Fruit fly (Drosophila melanogaster) whole organism, embryonic: ENCODE data around the gene PGRP-LF.
A peak's percentile ranks its signal among the peaks of the same experiment; 100 is the strongest.

Source experiments
- Atf6 ChIP-seq: fragments of 200-800 bp; sonication (Bioruptor generic); IDR thresholded peaks from 2 replicates; pipeline ENCODE4 v1.3.6; 2022; ENCODE audit warnings: missing biosample characterization, missing genetic modification characterization
- Blimp-1 ChIP-seq: fragments of 200-800 bp; sonication (Bioruptor generic); optimal IDR thresholded peaks from 3 replicates; lab custom pipeline; 2018; ENCODE audit warnings: missing biosample characterization, missing genetic modification characterization, mild to moderate bottlenecking, moderate library complexity, missing genetic modification reagents
- CG1024 ChIP-seq: fragments of 200-800 bp; sonication (Bioruptor generic); IDR thresholded peaks from 2 replicates; pipeline ENCODE4 v1.3.6; 2022; ENCODE audit warnings: missing biosample characterization, missing genetic modification characterization
- CG10321 ChIP-seq: fragments of 200-800 bp; sonication (Bioruptor generic); IDR thresholded peaks from 2 replicates; pipeline ENCODE4 v1.3.6; 2022; ENCODE audit warnings: missing biosample characterization, missing genetic modification characterization
- CG10543 ChIP-seq: fragments of 200-800 bp; sonication (Bioruptor generic); optimal IDR thresholded peaks from 3 replicates; lab custom pipeline; 2017; ENCODE audit warnings: missing biosample characterization, mild to moderate bottlenecking, missing genetic modification characterization, moderate library complexity
- CG11696 ChIP-seq: fragments of 200-800 bp; sonication (Bioruptor generic); IDR thresholded peaks from 2 replicates; pipeline ENCODE4 v1.3.6; 2022; ENCODE audit warnings: missing biosample characterization, missing genetic modification characterization
- CG12769 ChIP-seq: fragments of 200-800 bp; sonication (Bioruptor generic); optimal IDR thresholded peaks from 2 replicates; lab custom pipeline; 2019; ENCODE audit warnings: missing biosample characterization, mild to moderate bottlenecking, missing genetic modification characterization, moderate library complexity
- CG15479 ChIP-seq: fragments of 200-800 bp; sonication (Bioruptor generic); optimal IDR thresholded peaks from 3 replicates; lab custom pipeline; 2019; ENCODE audit warnings: missing biosample characterization, mild to moderate bottlenecking, missing genetic modification characterization, moderate library complexity
- CG15514 ChIP-seq: fragments of 200-800 bp; sonication (Bioruptor generic); optimal IDR thresholded peaks from 3 replicates; lab custom pipeline; 2017; ENCODE audit warnings: missing biosample characterization, missing genetic modification characterization, mild to moderate bottlenecking, moderate library complexity, missing genetic modification reagents
- CG2116 ChIP-seq: fragments of 200-800 bp; sonication (Bioruptor generic); optimal IDR thresholded peaks from 3 replicates; lab custom pipeline; 2018; ENCODE audit warnings: missing biosample characterization, mild to moderate bottlenecking, missing genetic modification characterization
- CG31224 ChIP-seq: fragments of 200-800 bp; sonication (Bioruptor generic); IDR thresholded peaks from 2 replicates; pipeline ENCODE4 v1.3.6; 2022; ENCODE audit warnings: missing biosample characterization, missing genetic modification characterization
- CG3163 ChIP-seq: fragments of 200-800 bp; sonication (Bioruptor generic); optimal IDR thresholded peaks from 3 replicates; lab custom pipeline; 2016; ENCODE audit warnings: missing biosample characterization, missing genetic modification characterization
- CG3281 ChIP-seq: fragments of 200-800 bp; sonication (Bioruptor generic); optimal IDR thresholded peaks from 3 replicates; lab custom pipeline; 2017; ENCODE audit warnings: missing biosample characterization, mild to moderate bottlenecking, missing genetic modification characterization
- CG34224 ChIP-seq: fragments of 200-800 bp; sonication (Bioruptor generic); IDR thresholded peaks from 3 replicates; pipeline ENCODE4 v1.3.6; 2022; ENCODE audit warnings: missing biosample characterization, missing genetic modification characterization; ENCODE audit not compliant: partially characterized antibody
- CG6175 ChIP-seq: fragments of 200-800 bp; sonication (Bioruptor generic); IDR thresholded peaks from 3 replicates; pipeline ENCODE4 v1.3.6; 2022; ENCODE audit warnings: missing biosample characterization, missing genetic modification characterization
- CG8290 ChIP-seq, 3 experiments: fragments of 200-800 bp; sonication (Bioruptor generic); optimal IDR thresholded peaks; 2 replicates each; lab custom pipeline; 2016 to 2019; ENCODE audit warnings: missing biosample characterization in 3 of 3, missing genetic modification characterization in 3 of 3, mild to moderate bottlenecking in 2 of 3, moderate library complexity in 1 of 3
- Dll ChIP-seq: fragments of 200-800 bp; sonication (Bioruptor generic); IDR thresholded peaks from 4 replicates; pipeline ENCODE4 v1.3.6; 2022; ENCODE audit warnings: missing biosample characterization, missing genetic modification characterization; ENCODE audit not compliant: partially characterized antibody
- Eip74EF ChIP-seq, 2 experiments: fragments of 200-800 bp in 1 of 2; fragments of >200 bp in 1 of 2; sonication (Bioruptor generic) in 1 of 2; optimal IDR thresholded peaks; 2 replicates each; lab custom pipeline; 2017 to 2019; ENCODE audit warnings: missing biosample characterization in 2 of 2, missing genetic modification characterization in 2 of 2, mild to moderate bottlenecking in 1 of 2, moderate library complexity in 1 of 2
- HLH3B ChIP-seq: fragments of 200-800 bp; sonication (Bioruptor generic); IDR thresholded peaks from 2 replicates; pipeline ENCODE4 v1.3.6; 2022; ENCODE audit warnings: missing biosample characterization, missing genetic modification characterization
- HLH4C ChIP-seq: fragments of 200-800 bp; sonication (Bioruptor generic); IDR thresholded peaks from 3 replicates; pipeline ENCODE4 v1.3.6; 2022; ENCODE audit warnings: missing biosample characterization, missing genetic modification characterization; ENCODE audit not compliant: partially characterized antibody
- HmgZ ChIP-seq: fragments of 200-800 bp; sonication (Bioruptor generic); optimal IDR thresholded peaks from 2 replicates; lab custom pipeline; 2018; ENCODE audit warnings: missing biosample characterization, mild to moderate bottlenecking, missing genetic modification characterization
- Hmr ChIP-seq: fragments of 200-800 bp; sonication (Bioruptor generic); optimal IDR thresholded peaks from 3 replicates; lab custom pipeline; 2017; ENCODE audit warnings: mild to moderate bottlenecking, missing biosample characterization, missing genetic modification reagents, missing genetic modification characterization
- Hr39 ChIP-seq: fragments of >200 bp; optimal IDR thresholded peaks from 2 replicates; lab custom pipeline; 2017
- Jarid2 ChIP-seq: fragments of 200-800 bp; sonication (Bioruptor generic); optimal IDR thresholded peaks from 3 replicates; lab custom pipeline; 2017; ENCODE audit warnings: mild to moderate bottlenecking, missing biosample characterization, missing genetic modification reagents, missing genetic modification characterization
- Kr ChIP-seq: fragments of 200-800 bp; sonication (Bioruptor generic); optimal IDR thresholded peaks from 2 replicates; lab custom pipeline; 2017; ENCODE audit warnings: missing biosample characterization, mild to moderate bottlenecking, missing genetic modification characterization
- Trl ChIP-seq, 3 experiments: fragments of >200 bp in 2 of 3; fragments of 200-800 bp in 1 of 3; sonication (Bioruptor generic) in 1 of 3; optimal IDR thresholded peaks; 2 replicates in 1 of 3; 3 replicates in 2 of 3; lab custom pipeline; 2016 to 2017; ENCODE audit warnings: missing biosample characterization in 1 of 3, missing genetic modification characterization in 1 of 3
- abd-A ChIP-seq: fragments of 200-800 bp; sonication (Bioruptor generic); optimal IDR thresholded peaks from 3 replicates; lab custom pipeline; 2019; ENCODE audit warnings: missing biosample characterization, mild to moderate bottlenecking, missing genetic modification characterization, moderate library complexity
- bbx ChIP-seq: fragments of 200-800 bp; sonication (Bioruptor generic); IDR thresholded peaks from 2 replicates; pipeline ENCODE4 v1.3.6; 2022; ENCODE audit warnings: missing biosample characterization, missing genetic modification characterization; ENCODE audit not compliant: partially characterized antibody
- cwo ChIP-seq: fragments of 200-800 bp; sonication (Bioruptor generic); optimal IDR thresholded peaks from 3 replicates; lab custom pipeline; 2017; ENCODE audit warnings: missing biosample characterization, missing genetic modification characterization, mild to moderate bottlenecking, moderate library complexity, missing genetic modification reagents
- exex ChIP-seq: fragments of 200-800 bp; sonication (Bioruptor generic); optimal IDR thresholded peaks from 4 replicates; lab custom pipeline; 2018; ENCODE audit warnings: missing biosample characterization, mild to moderate bottlenecking, missing genetic modification characterization, moderate library complexity
- gsb ChIP-seq: fragments of 200-800 bp; sonication (Bioruptor generic); IDR thresholded peaks from 2 replicates; pipeline ENCODE4 v1.3.6; 2022; ENCODE audit warnings: missing biosample characterization, missing genetic modification characterization
- kay ChIP-seq: fragments of 200-800 bp; sonication (Bioruptor generic); optimal IDR thresholded peaks from 2 replicates; lab custom pipeline; 2016; ENCODE audit warnings: missing biosample characterization, missing genetic modification characterization
- klu ChIP-seq: fragments of 200-800 bp; sonication (Bioruptor generic); IDR thresholded peaks from 2 replicates; pipeline ENCODE4 v1.3.6; 2022; ENCODE audit warnings: missing biosample characterization, missing genetic modification characterization
- kni ChIP-seq: fragments of 200-800 bp; sonication (Bioruptor generic); optimal IDR thresholded peaks from 3 replicates; lab custom pipeline; 2017; ENCODE audit warnings: mild to moderate bottlenecking, missing biosample characterization, missing genetic modification reagents, missing genetic modification characterization
- maf-S ChIP-seq: fragments of 200-800 bp; sonication (Bioruptor generic); optimal IDR thresholded peaks from 2 replicates; lab custom pipeline; 2016; ENCODE audit warnings: missing biosample characterization, missing genetic modification characterization
- mirr ChIP-seq: fragments of 200-800 bp; sonication (Bioruptor generic); optimal IDR thresholded peaks from 3 replicates; lab custom pipeline; 2018; ENCODE audit warnings: missing biosample characterization, mild to moderate bottlenecking, missing genetic modification characterization
- nau ChIP-seq: fragments of 200-800 bp; sonication (Bioruptor generic); optimal IDR thresholded peaks from 3 replicates; lab custom pipeline; 2017; ENCODE audit warnings: missing biosample characterization, mild to moderate bottlenecking, missing genetic modification characterization, missing genetic modification reagents
- nom ChIP-seq: fragments of 200-800 bp; sonication (Bioruptor generic); optimal IDR thresholded peaks from 2 replicates; lab custom pipeline; 2017; ENCODE audit warnings: missing biosample characterization, missing genetic modification characterization, mild to moderate bottlenecking, moderate library complexity, missing genetic modification reagents
- pan ChIP-seq, 4 experiments: fragments of >200 bp in 3 of 4; fragments of 200-800 bp in 1 of 4; sonication (Bioruptor generic) in 1 of 4; optimal IDR thresholded peaks in 3 of 4; IDR thresholded peaks in 1 of 4; 2 replicates each; pipeline versions ENCODE4 v1.3.6 to Lab custom; 2017 to 2022; ENCODE audit warnings: missing biosample characterization in 2 of 4, missing genetic modification characterization in 2 of 4, mixed read lengths in 1 of 4
- pros ChIP-seq: fragments of 200-800 bp; sonication (Bioruptor generic); optimal IDR thresholded peaks from 3 replicates; lab custom pipeline; 2019; ENCODE audit warnings: missing biosample characterization, mild to moderate bottlenecking, missing genetic modification characterization, moderate library complexity
- slbo ChIP-seq: fragments of 200-800 bp; sonication (Bioruptor generic); IDR thresholded peaks from 2 replicates; pipeline ENCODE4 v1.3.6; 2022; ENCODE audit warnings: missing biosample characterization, missing genetic modification characterization
- sug ChIP-seq: fragments of 200-800 bp; optimal IDR thresholded peaks from 2 replicates; lab custom pipeline; 2019; ENCODE audit warnings: missing biosample characterization, mild to moderate bottlenecking, missing genetic modification characterization, moderate library complexity
- tgo ChIP-seq: fragments of 200-800 bp; sonication (Bioruptor generic); IDR thresholded peaks from 3 replicates; pipeline ENCODE4 v1.3.6; 2022; ENCODE audit warnings: missing biosample characterization, missing genetic modification characterization
- ttk ChIP-seq: fragments of 200-800 bp; sonication (Bioruptor generic); IDR thresholded peaks from 2 replicates; pipeline ENCODE4 v2.1.2; 2022; ENCODE audit warnings: missing biosample characterization, missing genetic modification characterization

Gene PGRP-LF

DNA sequence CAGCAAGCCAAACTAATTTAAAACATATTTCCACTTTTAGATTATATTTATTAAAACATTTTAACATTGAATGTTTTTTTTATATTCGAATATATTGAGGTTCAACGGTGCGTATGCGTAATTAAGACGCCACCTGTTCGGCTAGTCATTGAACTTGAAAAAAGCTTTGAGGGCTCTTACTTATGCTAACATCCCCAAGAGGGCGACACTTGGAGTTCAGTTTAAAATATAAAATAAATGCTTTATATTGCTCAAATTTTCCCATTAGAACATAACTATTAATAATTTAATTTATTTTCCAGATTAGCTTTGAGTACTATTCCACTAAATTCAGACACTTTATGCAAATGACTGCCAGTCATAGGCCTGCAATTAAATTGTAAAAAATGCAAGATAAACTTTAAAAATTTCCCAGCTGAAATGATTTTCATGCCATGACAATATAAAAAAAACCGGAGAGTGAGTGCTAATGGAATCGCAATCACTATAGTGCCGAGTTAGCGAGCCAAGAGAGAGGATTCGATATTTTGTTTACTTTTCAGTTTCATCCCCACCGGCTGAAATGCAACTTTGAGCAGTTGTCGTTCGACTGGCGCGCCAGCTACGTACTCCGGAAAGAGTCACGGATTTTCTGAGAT, 15.5 kb upstream of the PGRP-LF start, which contains the start of gene PGRP-LA (continued):
- no peak for TF ChIP-seq Kr (GFP tag; lab: Kevin White, UChicago)
- TF ChIP-seq gsb (GFP tag; lab: Robert Waterston, UW) = peak; percentile 37; the same call in 1 of the 2 replicates
- no peak for TF ChIP-seq Hr39
- TF ChIP-seq CG3163 (GFP tag; lab: Kevin White, UChicago) = no peak
- TF ChIP-seq HLH4C (GFP tag; lab: Robert Waterston, UW) = no peak
- no peak for TF ChIP-seq maf-S (GFP tag; lab: Kevin White, UChicago)
- TF ChIP-seq pros (GFP tag; lab: Kevin White, UChicago) = no peak

DNA sequence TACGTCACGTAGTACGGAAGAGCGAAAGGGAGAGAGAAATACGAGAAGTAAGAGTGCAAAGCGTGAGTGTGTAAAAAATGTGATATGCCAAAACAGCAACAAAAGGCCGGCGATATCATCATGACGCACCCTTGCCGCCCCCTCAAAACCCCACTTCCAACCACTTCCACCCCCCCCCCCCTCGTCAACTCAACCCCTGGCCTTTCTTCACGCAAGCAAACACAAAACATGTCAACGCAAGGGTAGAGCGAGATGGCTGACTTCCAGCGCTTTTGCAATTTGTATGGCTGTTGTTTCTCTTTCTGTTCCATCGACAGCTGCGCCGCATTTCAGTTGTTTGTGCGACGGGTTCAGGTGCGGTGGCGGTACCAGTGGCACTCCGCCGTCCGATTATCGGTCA, 13.7 kb upstream of the PGRP-LF start:
- TF ChIP-seq Jarid2 (GFP tag; lab: Kevin White, UChicago) = peak; percentile 3
- peak; percentile 50 for TF ChIP-seq slbo
- 0 out of 2 replicates have a peak, but pooled peaks have one; percentile 37 for TF ChIP-seq HLH3B
- peak; percentile 65 for TF ChIP-seq sug
- peak; percentile 1 for TF ChIP-seq Blimp-1 (GFP tag; lab: Kevin White, UChicago)
- no peak for TF ChIP-seq CG2116 (GFP tag; lab: Kevin White, UChicago)
- TF ChIP-seq nau (GFP tag; lab: Kevin White, UChicago) = peak; percentile 29
- peak; percentile 12; the same call in 1 of the 3 replicates for TF ChIP-seq CG34224
- no peak for TF ChIP-seq CG15479 (GFP tag; lab: Kevin White, UChicago)
- peak; percentile 72 for TF ChIP-seq ttk (GFP tag; lab: Robert Waterston, UW)
- TF ChIP-seq CG15514 (GFP tag; lab: Kevin White, UChicago) = peak; percentile 7
- peak; percentile 43 for TF ChIP-seq mirr (GFP tag; lab: Kevin White, UChicago)
- no peak for TF ChIP-seq pan (optimal IDR thresholded peaks at IDR 0.05; lab: Kevin White, UChicago)
- peak in 1 of 2 experiments; percentile 52 for TF ChIP-seq pan (GFP tag; optimal IDR thresholded peaks at IDR 0.05 in 1 of 2, IDR thresholded peaks at IDR 0.05 in 1 of 2)
- TF ChIP-seq HLH4C (GFP tag; lab: Robert Waterston, UW) = peak; percentile 33; the same call in 2 of the 3 replicates
- TF ChIP-seq Trl (optimal IDR thresholded peaks at IDR 0.05; lab: Kevin White, UChicago) = peak; percentile 34 to 43
- no peak for TF ChIP-seq Trl (GFP tag; optimal IDR thresholded peaks at IDR 0.05; lab: Kevin White, UChicago)
- peak; percentile 46; the same call in 1 of the 2 replicates for TF ChIP-seq klu (GFP tag; lab: Robert Waterston, UW)
- TF ChIP-seq CG12769 (tag; lab: Kevin White, UChicago) = peak; percentile 68
- no peak for TF ChIP-seq Hmr (GFP tag; lab: Kevin White, UChicago)
- peak; percentile 63 for TF ChIP-seq nom (GFP tag; lab: Kevin White, UChicago)
- TF ChIP-seq CG11696 (GFP tag; lab: Robert Waterston, UW) = no peak
- TF ChIP-seq CG31224 = 0 out of 2 replicates have a peak, but pooled peaks have one; percentile 4
- TF ChIP-seq Eip74EF (GFP tag; optimal IDR thresholded peaks at IDR 0.05; lab: Kevin White, UChicago) = peak in 1 of 2 experiments; percentile 50
- peak; percentile 24 for TF ChIP-seq CG10543
- TF ChIP-seq CG8290 (GFP tag; optimal IDR thresholded peaks at IDR 0.05; lab: Kevin White, UChicago) = no peak
- TF ChIP-seq CG8290 (tag; optimal IDR thresholded peaks at IDR 0.05; lab: Kevin White, UChicago) = peak in 1 of 2 experiments; percentile 23
- peak; percentile 17 for TF ChIP-seq exex (tag; lab: Kevin White, UChicago)
- peak; percentile 9 for TF ChIP-seq CG3281
- TF ChIP-seq CG10321 (GFP tag; lab: Robert Waterston, UW) = peak; percentile 44
- peak; percentile 43 for TF ChIP-seq abd-A (tag; lab: Kevin White, UChicago)
- TF ChIP-seq Dll = no peak
- 0 out of 2 replicates have a peak, but pooled peaks have one; percentile 32 for TF ChIP-seq bbx (GFP tag; lab: Robert Waterston, UW)
- TF ChIP-seq HmgZ = peak; percentile 14
- peak; percentile 41; the same call in 1 of the 3 replicates for TF ChIP-seq tgo
- TF ChIP-seq Atf6 (GFP tag; lab: Robert Waterston, UW) = peak; percentile 34; the same call in 1 of the 2 replicates
- peak; percentile 69 for TF ChIP-seq kay (GFP tag; lab: Kevin White, UChicago)
- TF ChIP-seq kni (GFP tag; lab: Kevin White, UChicago) = peak; percentile 47
- TF ChIP-seq cwo (GFP tag; lab: Kevin White, UChicago) = peak; percentile 1
- no peak for TF ChIP-seq CG1024 (GFP tag; lab: Robert Waterston, UW)
- peak; percentile 64; the same call in 1 of the 3 replicates for TF ChIP-seq CG6175 (GFP tag; lab: Robert Waterston, UW)
